Worm (Caenorhabditis elegans): ENCODE data around the gene swsn-6.

The swsn-6 gene

DNA sequence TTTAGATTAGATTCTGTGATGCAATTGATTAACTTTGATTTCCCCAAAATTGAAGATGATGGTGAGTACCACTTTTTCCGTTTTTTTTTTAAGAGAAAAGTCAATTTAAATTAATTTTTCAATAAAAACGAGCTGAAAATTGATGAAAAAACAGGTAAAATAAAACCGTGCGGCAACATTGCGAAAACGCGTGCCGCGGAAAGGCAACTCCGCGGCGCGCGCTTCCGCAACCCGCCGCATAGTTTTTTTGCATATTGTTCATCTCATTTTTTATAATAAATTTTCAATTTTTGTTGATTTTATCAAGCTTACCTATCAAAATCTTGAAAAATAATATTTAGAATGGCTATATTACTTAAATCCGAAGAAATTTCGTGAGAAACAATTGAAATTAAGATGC is 23.9 kb upstream of the swsn-6 start:
- TF ChIP-seq ref-1 (GFP tag; conservative IDR thresholded peaks at IDR 0.05) (0 out of 2 replicates have a peak, but pooled peaks have one; percentile 19), T22C8.4 (GFP tag; IDR thresholded peaks at IDR 0.05) (peak; percentile 57; the same call in 1 of the 2 replicates), med-1 (GFP tag; optimal IDR thresholded peaks at IDR 0.05; ENCODE audit: insufficient read depth) (peak; percentile 34), tab-1 (GFP tag; IDR thresholded peaks at IDR 0.05) (peak; percentile 39; the same call in 1 of the 2 replicates), ztf-23 (GFP tag; IDR thresholded peaks at IDR 0.05) (0 out of 2 replicates have a peak, but pooled peaks have one; percentile 25), ztf-29 (GFP tag; IDR thresholded peaks at IDR 0.05) (0 out of 2 replicates have a peak, but pooled peaks have one; percentile 29), flt-1 (GFP tag; IDR thresholded peaks at IDR 0.05) (peak; percentile 85), klf-2 (GFP tag; conservative IDR thresholded peaks at IDR 0.05) (no peak), cog-1 (tag; optimal IDR thresholded peaks at IDR 0.05) (peak; percentile 26)

DNA sequence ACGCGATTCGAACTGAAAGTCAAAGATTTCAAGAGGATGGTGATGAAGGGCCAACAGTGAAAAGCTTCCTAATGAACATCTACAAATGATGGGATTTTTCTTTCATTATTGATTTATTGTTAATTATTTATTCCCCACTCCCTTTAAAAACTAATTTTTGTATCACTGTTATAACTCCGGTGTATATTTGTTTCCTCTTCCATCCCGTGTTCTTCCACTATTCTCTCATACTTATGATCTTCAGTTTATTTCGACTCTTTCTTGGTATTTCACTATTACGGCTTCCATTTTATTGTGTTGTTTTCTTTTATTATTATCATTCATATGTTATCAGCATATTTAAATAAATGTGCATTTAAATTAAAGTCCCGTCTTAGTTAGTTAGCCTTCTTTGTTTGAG is 20.5 kb upstream of the swsn-6 start:
- TF ChIP-seq tab-1 (GFP tag; IDR thresholded peaks at IDR 0.05) (no peak), ref-1 (GFP tag; conservative IDR thresholded peaks at IDR 0.05) (no peak), med-1 (GFP tag; optimal IDR thresholded peaks at IDR 0.05; ENCODE audit: insufficient read depth) (no peak)

DNA sequence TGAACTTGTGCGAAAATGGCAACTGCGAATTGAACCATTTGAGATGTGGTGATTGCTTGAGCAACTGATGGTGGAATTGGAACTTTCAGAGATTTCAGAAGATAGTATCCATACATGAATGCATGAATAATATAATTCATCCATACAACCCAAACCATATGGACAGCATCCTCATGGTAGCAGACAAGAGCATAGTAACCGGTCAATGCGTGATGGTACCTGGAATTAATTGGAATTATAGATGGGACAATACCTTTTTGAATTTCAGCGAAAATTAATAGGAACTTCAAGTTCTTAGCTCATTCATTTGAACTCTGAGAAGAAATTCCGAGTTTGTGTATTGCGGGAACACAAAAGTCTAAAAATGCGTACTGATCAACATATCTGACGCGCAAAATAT is 19.9 kb upstream of the swsn-6 start:
- TF ChIP-seq tab-1 (GFP tag; IDR thresholded peaks at IDR 0.05) (no peak), ztf-29 (GFP tag; IDR thresholded peaks at IDR 0.05) (no peak), ztf-23 (GFP tag; IDR thresholded peaks at IDR 0.05) (no peak), klf-2 (GFP tag; conservative IDR thresholded peaks at IDR 0.05) (no peak), cog-1 (tag; optimal IDR thresholded peaks at IDR 0.05) (no peak), flt-1 (GFP tag; IDR thresholded peaks at IDR 0.05) (no peak), med-1 (GFP tag; optimal IDR thresholded peaks at IDR 0.05; ENCODE audit: insufficient read depth) (no peak), ref-1 (GFP tag; conservative IDR thresholded peaks at IDR 0.05) (no peak), T22C8.4 (GFP tag; IDR thresholded peaks at IDR 0.05) (no peak)

DNA sequence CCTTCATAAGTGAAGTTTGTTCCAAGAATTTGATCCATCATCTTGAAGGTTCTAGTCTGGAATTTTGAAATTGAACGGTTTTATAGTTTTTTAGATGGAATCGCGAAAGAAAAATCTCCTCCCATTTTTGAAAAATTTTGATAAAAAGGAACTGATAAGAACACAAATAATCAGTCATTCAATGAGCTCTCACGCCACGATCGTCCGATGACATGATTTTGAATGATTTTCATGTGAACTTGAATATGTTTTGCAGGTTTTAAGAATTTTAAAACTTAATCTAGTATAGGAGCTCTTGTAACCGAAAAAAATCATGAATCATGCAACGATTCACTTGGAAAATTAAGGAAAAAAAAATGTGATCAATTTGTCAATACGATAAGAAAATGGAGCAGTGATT is 17.8 kb upstream of the swsn-6 start, which contains the start of gene elo-5:
Gene elo-5, minus strand, starts transcription at position 56 of the 400 bp plus-strand sequence.
- TF ChIP-seq ref-1 (GFP tag; conservative IDR thresholded peaks at IDR 0.05) (no peak), med-1 (GFP tag; optimal IDR thresholded peaks at IDR 0.05; ENCODE audit: insufficient read depth) (no peak), T22C8.4 (GFP tag; IDR thresholded peaks at IDR 0.05) (no peak), tab-1 (GFP tag; IDR thresholded peaks at IDR 0.05) (no peak), flt-1 (GFP tag; IDR thresholded peaks at IDR 0.05) (no peak), ztf-23 (GFP tag; IDR thresholded peaks at IDR 0.05) (no peak), cog-1 (tag; optimal IDR thresholded peaks at IDR 0.05) (no peak), klf-2 (GFP tag; conservative IDR thresholded peaks at IDR 0.05) (no peak)

- TF ChIP-seq tab-1 (GFP tag; IDR thresholded peaks at IDR 0.05), result no peak
- TF ChIP-seq klf-2 (GFP tag; conservative IDR thresholded peaks at IDR 0.05), result no peak
- no peak for TF ChIP-seq ztf-29 (GFP tag; IDR thresholded peaks at IDR 0.05)
- TF ChIP-seq cog-1 (tag; optimal IDR thresholded peaks at IDR 0.05), result no peak
- no peak for TF ChIP-seq ztf-23 (GFP tag; IDR thresholded peaks at IDR 0.05)
These were observed 14.7 kb upstream of the swsn-6 start for ce11 chrIV:5380140-5380539.

- TF ChIP-seq cog-1 (tag; optimal IDR thresholded peaks at IDR 0.05) (no peak), flt-1 (GFP tag; IDR thresholded peaks at IDR 0.05) (no peak), ref-1 (GFP tag; conservative IDR thresholded peaks at IDR 0.05) (no peak), med-1 (GFP tag; optimal IDR thresholded peaks at IDR 0.05; ENCODE audit: insufficient read depth) (no peak), tab-1 (GFP tag; IDR thresholded peaks at IDR 0.05) (no peak), T22C8.4 (GFP tag; IDR thresholded peaks at IDR 0.05) (no peak), ztf-29 (GFP tag; IDR thresholded peaks at IDR 0.05) (no peak), ztf-23 (GFP tag; IDR thresholded peaks at IDR 0.05) (no peak), klf-2 (GFP tag; conservative IDR thresholded peaks at IDR 0.05) (no peak)
These were observed 13.5 kb upstream of the swsn-6 start, which contains the start of gene F41H10.2 for ce11 chrIV:5381334-5381733. Gene F41H10.2 (plus strand): TSS chrIV:5381634.

ce11 chrIV:5382609-5383008 is 12.2 kb upstream of the swsn-6 start, which contains the start of gene F41H10.1:
Gene F41H10.1 (plus strand): TSS chrIV:5382909.
- TF ChIP-seq ref-1 (GFP tag; conservative IDR thresholded peaks at IDR 0.05), result no peak
- no peak for TF ChIP-seq ztf-29 (GFP tag; IDR thresholded peaks at IDR 0.05)
- TF ChIP-seq klf-2 (GFP tag; conservative IDR thresholded peaks at IDR 0.05), result no peak
- TF ChIP-seq ztf-23 (GFP tag; IDR thresholded peaks at IDR 0.05), result no peak
- TF ChIP-seq T22C8.4 (GFP tag; IDR thresholded peaks at IDR 0.05), result no peak
- TF ChIP-seq tab-1 (GFP tag; IDR thresholded peaks at IDR 0.05), result no peak
- TF ChIP-seq med-1 (GFP tag; optimal IDR thresholded peaks at IDR 0.05; ENCODE audit: insufficient read depth), result no peak
- no peak for TF ChIP-seq cog-1 (tag; optimal IDR thresholded peaks at IDR 0.05)
- TF ChIP-seq flt-1 (GFP tag; IDR thresholded peaks at IDR 0.05), result no peak

DNA sequence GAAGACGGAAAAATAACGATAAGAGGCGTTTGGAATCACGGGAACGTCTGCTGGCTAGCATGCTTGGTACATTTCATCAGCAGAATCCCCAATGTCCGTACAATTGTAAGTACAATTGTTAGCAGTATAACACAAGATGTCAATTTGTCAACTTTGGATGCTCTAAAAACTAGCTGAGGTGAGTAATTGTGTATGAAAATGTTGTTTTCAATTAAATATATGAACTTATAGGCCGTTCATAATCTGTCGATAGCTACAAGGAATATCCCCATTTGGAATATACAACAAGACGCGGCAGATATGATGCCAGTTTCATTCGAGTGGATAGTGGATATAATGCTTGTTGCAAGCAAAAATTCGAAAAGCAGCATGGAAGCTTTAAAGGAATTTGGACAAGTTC is 9.8 kb upstream of the swsn-6 start, which contains the start of gene F41H10.12:
Gene F41H10.12, plus strand, starts transcription at position 301 of the 400 bp plus-strand sequence.
- TF ChIP-seq tab-1 (GFP tag; IDR thresholded peaks at IDR 0.05), result no peak
- TF ChIP-seq ref-1 (GFP tag; conservative IDR thresholded peaks at IDR 0.05), result no peak
- TF ChIP-seq med-1 (GFP tag; optimal IDR thresholded peaks at IDR 0.05; ENCODE audit: insufficient read depth), result no peak
- TF ChIP-seq flt-1 (GFP tag; IDR thresholded peaks at IDR 0.05), result no peak
- TF ChIP-seq cog-1 (tag; optimal IDR thresholded peaks at IDR 0.05), result no peak
- TF ChIP-seq T22C8.4 (GFP tag; IDR thresholded peaks at IDR 0.05), result no peak
- no peak for TF ChIP-seq klf-2 (GFP tag; conservative IDR thresholded peaks at IDR 0.05)
- TF ChIP-seq ztf-23 (GFP tag; IDR thresholded peaks at IDR 0.05), result no peak
- no peak for TF ChIP-seq ztf-29 (GFP tag; IDR thresholded peaks at IDR 0.05)

DNA sequence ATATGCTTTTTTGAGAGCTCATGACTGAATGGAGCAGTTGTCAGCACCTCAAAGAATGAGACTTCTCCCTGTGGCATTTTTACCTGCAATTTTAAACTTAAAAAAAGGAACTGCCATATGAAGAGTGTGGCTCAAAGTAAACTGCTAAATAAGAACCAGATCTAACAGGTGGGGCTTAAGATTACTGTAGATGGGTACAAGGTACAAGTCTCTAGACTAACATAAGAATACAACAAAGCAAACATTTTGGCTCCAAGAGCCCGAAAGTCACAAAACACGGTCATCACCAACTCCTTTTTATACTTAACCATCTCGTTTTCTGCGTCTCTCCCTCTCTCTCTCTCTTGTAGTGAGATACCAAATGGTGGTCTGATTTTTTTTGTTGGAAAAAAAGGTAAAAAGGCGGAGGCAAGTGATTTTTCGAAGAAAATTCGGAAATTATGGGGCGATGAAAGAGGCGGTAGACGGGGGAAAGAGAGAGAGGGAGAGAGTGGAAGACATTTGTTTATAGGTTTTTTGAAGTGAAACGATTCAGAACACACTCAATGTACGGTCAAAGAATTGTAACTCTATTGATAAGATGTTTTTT is 6.3 kb upstream of the swsn-6 start, which contains the start of gene elo-6:
Gene elo-6, minus strand, starts transcription at position 83 of the 589 bp plus-strand sequence.
- TF ChIP-seq ref-1 (GFP tag; conservative IDR thresholded peaks at IDR 0.05) (no peak), ztf-29 (GFP tag; IDR thresholded peaks at IDR 0.05) (no peak), T22C8.4 (GFP tag; IDR thresholded peaks at IDR 0.05) (no peak)

DNA sequence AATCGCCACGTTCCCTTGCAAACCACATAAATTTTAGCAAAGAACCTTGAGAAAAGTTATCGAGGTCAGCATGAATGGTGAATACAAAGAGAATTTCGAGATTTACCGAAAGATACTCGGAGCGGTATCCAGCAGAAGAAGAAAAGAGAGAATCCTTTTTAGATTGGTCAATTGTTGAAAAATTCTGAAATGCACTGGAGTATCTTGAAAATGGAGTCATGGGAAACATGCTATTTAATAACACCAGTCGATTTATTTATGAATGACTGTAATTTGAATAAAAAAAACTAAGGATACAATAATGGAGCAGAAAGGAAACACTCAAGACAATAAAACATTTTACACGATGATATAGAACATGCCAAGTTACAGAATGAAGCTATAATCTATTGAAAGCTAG is 4.9 kb upstream of the swsn-6 start:
- TF ChIP-seq tab-1 (GFP tag; IDR thresholded peaks at IDR 0.05) (no peak), ztf-23 (GFP tag; IDR thresholded peaks at IDR 0.05) (no peak), flt-1 (GFP tag; IDR thresholded peaks at IDR 0.05) (no peak), klf-2 (GFP tag; conservative IDR thresholded peaks at IDR 0.05) (no peak), med-1 (GFP tag; optimal IDR thresholded peaks at IDR 0.05; ENCODE audit: insufficient read depth) (no peak), cog-1 (tag; optimal IDR thresholded peaks at IDR 0.05) (no peak), ztf-29 (GFP tag; IDR thresholded peaks at IDR 0.05) (no peak)

Data from whole organism, midembryonic.